Worm (Caenorhabditis elegans) whole organism, late embryonic: Measurements from ENCODE around the gene calu-1.
A peak's percentile ranks its signal among the peaks of the same experiment; 100 is the strongest.

ENCODE experiments used
- F13H6.1 ChIP-seq: sonication (generic microtip); optimal IDR thresholded peaks from 2 replicates; lab custom pipeline; 2016; ENCODE audit warnings: missing genetic modification characterization, missing compliant biosample characterization
- K02D7.2 ChIP-seq: sonication (generic microtip); optimal IDR thresholded peaks from 2 replicates; lab custom pipeline; 2017; ENCODE audit warnings: mild to moderate bottlenecking, missing genetic modification characterization, missing compliant biosample characterization
- K09A11.1 ChIP-seq: sonication (generic microtip); optimal IDR thresholded peaks from 2 replicates; lab custom pipeline; 2017; ENCODE audit warnings: antibody characterized with exemption, mild to moderate bottlenecking, missing genetic modification characterization, missing compliant biosample characterization; ENCODE audit not compliant: insufficient read depth
- ahr-1 ChIP-seq: sonication (generic microtip); optimal IDR thresholded peaks from 2 replicates; lab custom pipeline; 2016; ENCODE audit warnings: missing genetic modification characterization, missing compliant biosample characterization
- ceh-14 ChIP-seq: sonication (generic microtip); optimal IDR thresholded peaks from 2 replicates; lab custom pipeline; 2016; ENCODE audit warnings: missing genotype, missing genetic modification characterization, missing compliant biosample characterization
- ceh-19 ChIP-seq: fragments of 200-800 bp; sonication (Bioruptor generic); optimal IDR thresholded peaks from 2 replicates; lab custom pipeline; 2018; ENCODE audit warnings: mild to moderate bottlenecking, missing genetic modification characterization, missing compliant biosample characterization
- ceh-30 ChIP-seq: fragments of 150-350 bp; optimal IDR thresholded peaks from 2 replicates; lab custom pipeline; 2014; ENCODE audit warnings: missing biosample characterization, missing genetic modification characterization
- ceh-31 ChIP-seq: sonication (generic microtip); optimal IDR thresholded peaks from 2 replicates; lab custom pipeline; 2016; ENCODE audit warnings: missing genetic modification characterization, missing compliant biosample characterization
- ceh-45 ChIP-seq: fragments of 200-800 bp; sonication (Bioruptor generic); IDR thresholded peaks from 2 replicates; pipeline ENCODE4 v1.3.6; 2022; ENCODE audit warnings: missing genetic modification reagents, missing genetic modification characterization, missing compliant biosample characterization
- ceh-48 ChIP-seq: sonication (generic microtip); optimal IDR thresholded peaks from 2 replicates; lab custom pipeline; 2016; ENCODE audit warnings: missing genetic modification characterization, inconsistent platforms, missing compliant biosample characterization
- ceh-6 ChIP-seq: fragments of 200-800 bp; sonication (Bioruptor generic); optimal IDR thresholded peaks from 2 replicates; lab custom pipeline; 2018; ENCODE audit warnings: mild to moderate bottlenecking, missing genetic modification characterization, missing compliant biosample characterization
- ceh-9 ChIP-seq: sonication (generic microtip); optimal IDR thresholded peaks from 2 replicates; lab custom pipeline; 2016; ENCODE audit warnings: mild to moderate bottlenecking, missing genetic modification characterization, inconsistent platforms, missing compliant biosample characterization
- che-1 ChIP-seq: sonication (generic microtip); optimal IDR thresholded peaks from 2 replicates; lab custom pipeline; 2016; ENCODE audit warnings: mild to moderate bottlenecking, missing genetic modification characterization, missing compliant biosample characterization
- dmd-4 ChIP-seq: sonication (generic microtip); optimal IDR thresholded peaks from 2 replicates; lab custom pipeline; 2016; ENCODE audit warnings: borderline replicate concordance, missing genetic modification characterization, missing compliant biosample characterization
- dve-1 ChIP-seq: sonication (generic microtip); optimal IDR thresholded peaks from 2 replicates; lab custom pipeline; 2017; ENCODE audit warnings: antibody characterized with exemption, mild to moderate bottlenecking, missing genetic modification characterization, missing compliant biosample characterization
- elt-4 ChIP-seq: sonication (generic microtip); optimal IDR thresholded peaks from 2 replicates; lab custom pipeline; 2016; ENCODE audit warnings: missing genetic modification characterization, missing compliant biosample characterization
- ets-4 ChIP-seq: sonication (generic microtip); optimal IDR thresholded peaks from 2 replicates; lab custom pipeline; 2016; ENCODE audit warnings: missing genetic modification characterization, missing compliant biosample characterization
- fax-1 ChIP-seq: sonication (generic microtip); optimal IDR thresholded peaks from 2 replicates; lab custom pipeline; 2016; ENCODE audit warnings: missing genotype, missing genetic modification characterization, missing compliant biosample characterization
- fkh-6 ChIP-seq: sonication (generic microtip); optimal IDR thresholded peaks from 2 replicates; lab custom pipeline; 2016; ENCODE audit warnings: missing genetic modification characterization, missing compliant biosample characterization
- gmeb-2 ChIP-seq: sonication (generic microtip); optimal IDR thresholded peaks from 2 replicates; lab custom pipeline; 2016; ENCODE audit warnings: missing genetic modification characterization, inconsistent platforms, missing compliant biosample characterization
- hlh-15 ChIP-seq: sonication (generic microtip); optimal IDR thresholded peaks from 2 replicates; lab custom pipeline; 2016; ENCODE audit warnings: missing genetic modification characterization, missing compliant biosample characterization
- hlh-8 ChIP-seq: sonication (generic microtip); optimal IDR thresholded peaks from 2 replicates; lab custom pipeline; 2016; ENCODE audit warnings: missing genotype, missing genetic modification characterization, missing compliant biosample characterization
- lim-6 ChIP-seq: sonication (generic microtip); optimal IDR thresholded peaks from 2 replicates; lab custom pipeline; 2016; ENCODE audit warnings: missing genetic modification characterization, missing compliant biosample characterization
- lin-11 ChIP-seq: fragments of 200-800 bp; sonication (Bioruptor generic); optimal IDR thresholded peaks from 2 replicates; lab custom pipeline; 2018; ENCODE audit warnings: mild to moderate bottlenecking, missing genetic modification characterization, missing compliant biosample characterization
- nfya-1 ChIP-seq: sonication (generic microtip); optimal IDR thresholded peaks from 2 replicates; lab custom pipeline; 2017; ENCODE audit warnings: missing genetic modification characterization, mild to moderate bottlenecking, missing compliant biosample characterization, antibody characterized with exemption, moderate library complexity
- nhr-232 ChIP-seq: sonication (generic microtip); optimal IDR thresholded peaks from 2 replicates; lab custom pipeline; 2016; ENCODE audit warnings: missing genetic modification characterization, missing compliant biosample characterization
- pat-9 ChIP-seq: fragments of 200-800 bp; sonication (Bioruptor generic); optimal IDR thresholded peaks from 2 replicates; lab custom pipeline; 2018; ENCODE audit warnings: mild to moderate bottlenecking, missing genetic modification characterization, moderate library complexity, missing compliant biosample characterization
- pax-1 ChIP-seq: fragments of 150-350 bp; optimal IDR thresholded peaks from 2 replicates; lab custom pipeline; 2014; ENCODE audit warnings: missing biosample characterization, missing genetic modification characterization
- pha-2 ChIP-seq: sonication (generic microtip); optimal IDR thresholded peaks from 2 replicates; lab custom pipeline; 2017; ENCODE audit warnings: mild to moderate bottlenecking, missing genetic modification characterization, missing compliant biosample characterization
- pha-4 ChIP-seq: fragments of 150-350 bp; optimal IDR thresholded peaks from 2 replicates; lab custom pipeline; 2018; ENCODE audit warnings: missing biosample characterization, missing genetic modification reagents, missing genetic modification characterization
- pqm-1 ChIP-seq: sonication (generic microtip); optimal IDR thresholded peaks from 2 replicates; lab custom pipeline; 2016; ENCODE audit warnings: missing genetic modification characterization, missing compliant biosample characterization
- pros-1 ChIP-seq: fragments of 150-350 bp; optimal IDR thresholded peaks from 2 replicates; lab custom pipeline; 2014; ENCODE audit warnings: missing biosample characterization, missing genetic modification reagents, missing genetic modification characterization
- rnt-1 ChIP-seq: sonication (generic microtip); optimal IDR thresholded peaks from 2 replicates; lab custom pipeline; 2016; ENCODE audit warnings: missing genetic modification characterization, missing compliant biosample characterization
- sdc-2 ChIP-seq: sonication (generic microtip); optimal IDR thresholded peaks from 2 replicates; lab custom pipeline; 2016; ENCODE audit warnings: missing genotype, missing genetic modification characterization, missing compliant biosample characterization
- sox-2 ChIP-seq: fragments of 200-800 bp; sonication (Bioruptor generic); IDR thresholded peaks from 2 replicates; pipeline ENCODE4 v1.3.6; 2022; ENCODE audit warnings: missing genetic modification reagents, missing genetic modification characterization, missing compliant biosample characterization
- sox-4 ChIP-seq: sonication (generic microtip); optimal IDR thresholded peaks from 2 replicates; lab custom pipeline; 2017; ENCODE audit warnings: mild to moderate bottlenecking, missing genetic modification characterization, inconsistent platforms, missing compliant biosample characterization
- tbx-7 ChIP-seq: sonication (generic microtip); optimal IDR thresholded peaks from 2 replicates; lab custom pipeline; 2016; ENCODE audit warnings: missing genotype, missing genetic modification characterization, missing compliant biosample characterization
- unc-42 ChIP-seq: sonication (generic microtip); optimal IDR thresholded peaks from 2 replicates; lab custom pipeline; 2016; ENCODE audit warnings: missing genotype, missing genetic modification characterization, missing compliant biosample characterization
- unc-86 ChIP-seq: sonication (generic microtip); optimal IDR thresholded peaks from 2 replicates; lab custom pipeline; 2016; ENCODE audit warnings: missing genetic modification characterization, missing compliant biosample characterization
- zip-5 ChIP-seq: sonication (generic microtip); optimal IDR thresholded peaks from 2 replicates; lab custom pipeline; 2016; ENCODE audit warnings: missing genetic modification characterization, missing compliant biosample characterization
- ztf-16 ChIP-seq: sonication (generic microtip); optimal IDR thresholded peaks from 2 replicates; lab custom pipeline; 2017; ENCODE audit warnings: missing genetic modification characterization, missing compliant biosample characterization

Gene calu-1

DNA sequence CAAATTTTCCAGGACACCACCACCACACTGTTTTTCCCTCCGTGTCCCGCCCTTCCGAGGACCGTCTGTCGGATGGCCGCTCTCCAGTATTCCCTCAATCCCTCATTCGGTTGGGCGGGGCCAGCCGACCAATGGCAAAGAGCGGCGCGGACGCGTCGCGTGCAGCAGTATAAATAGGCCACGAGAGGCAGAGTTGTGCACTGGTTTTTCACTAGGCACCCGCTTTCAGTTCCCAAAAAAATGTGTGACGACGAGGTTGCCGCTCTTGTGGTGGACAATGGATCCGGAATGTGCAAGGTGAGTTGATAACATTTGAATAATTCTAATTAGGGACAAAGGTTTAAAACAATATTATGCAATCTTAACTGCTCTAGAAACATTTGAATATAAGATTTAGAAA lies 10.3 kb downstream of the calu-1 start, which contains the start of gene act-4 (continued):
- TF ChIP-seq fkh-6 (tag; lab: Kevin White, UChicago) = no peak
- TF ChIP-seq ceh-30 (tag; lab: Kevin White, UChicago) = no peak
- no peak for TF ChIP-seq ceh-6 (GFP tag; lab: Kevin White, UChicago)
- TF ChIP-seq pros-1 = no peak
- TF ChIP-seq pat-9 (tag; lab: Kevin White, UChicago) = no peak
- TF ChIP-seq ahr-1 (tag; lab: Kevin White, UChicago) = no peak
- no peak for TF ChIP-seq che-1 (tag; lab: Kevin White, UChicago)
- no peak for TF ChIP-seq ceh-19
- TF ChIP-seq hlh-8 (tag; lab: Kevin White, UChicago) = peak; percentile 3
- TF ChIP-seq nfya-1 (tag; lab: Kevin White, UChicago) = peak; percentile 100
- peak; percentile 13 for TF ChIP-seq elt-4
- peak; percentile 13 for TF ChIP-seq unc-42 (tag; lab: Kevin White, UChicago)
- no peak for TF ChIP-seq dve-1 (tag; lab: Kevin White, UChicago)
- TF ChIP-seq hlh-15 (tag; lab: Kevin White, UChicago) = no peak
- peak; percentile 42 for TF ChIP-seq sdc-2 (tag; lab: Kevin White, UChicago)
- no peak for TF ChIP-seq K02D7.2 (tag; lab: Kevin White, UChicago)
- no peak for TF ChIP-seq zip-5
- TF ChIP-seq ceh-31 (tag; lab: Kevin White, UChicago) = peak; percentile 46
- TF ChIP-seq rnt-1 (tag; lab: Kevin White, UChicago) = peak; percentile 29
- TF ChIP-seq fax-1 (tag; lab: Kevin White, UChicago) = no peak
- no peak for TF ChIP-seq lim-6 (tag; lab: Kevin White, UChicago)
- TF ChIP-seq sox-2 = no peak
- no peak for TF ChIP-seq pax-1 (tag; lab: Kevin White, UChicago)
- TF ChIP-seq unc-86 (tag; lab: Kevin White, UChicago) = no peak
- no peak for TF ChIP-seq gmeb-2 (tag; lab: Kevin White, UChicago)
- no peak for TF ChIP-seq ceh-45 (GFP tag; lab: Robert Waterston, UW)

DNA sequence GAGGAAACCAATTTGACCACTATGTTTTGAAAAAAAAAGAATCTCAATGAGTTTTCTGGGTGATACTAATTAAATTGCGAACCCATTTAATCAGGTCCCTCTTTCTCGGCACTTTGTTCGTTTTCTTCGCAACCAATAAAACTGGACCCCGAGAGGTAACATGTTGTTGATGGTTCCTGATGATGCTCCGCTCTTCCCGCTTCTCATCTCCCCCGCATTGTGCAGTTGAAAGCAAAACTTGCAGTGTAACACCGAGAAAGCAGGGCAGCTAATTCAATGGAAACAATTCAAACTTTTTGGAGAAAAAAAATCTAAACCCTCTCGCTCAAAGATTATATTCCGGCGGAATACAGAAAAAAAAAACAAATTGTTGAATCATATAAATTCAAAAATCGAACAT lies 11.3 kb downstream of the calu-1 start:
- peak; percentile 7 for TF ChIP-seq nfya-1 (tag; lab: Kevin White, UChicago)
- TF ChIP-seq hlh-8 (tag; lab: Kevin White, UChicago) = no peak
- no peak for TF ChIP-seq tbx-7
- no peak for TF ChIP-seq F13H6.1 (tag; lab: Kevin White, UChicago)
- TF ChIP-seq pax-1 (tag; lab: Kevin White, UChicago) = no peak
- TF ChIP-seq sox-4 (tag; lab: Kevin White, UChicago) = no peak

DNA sequence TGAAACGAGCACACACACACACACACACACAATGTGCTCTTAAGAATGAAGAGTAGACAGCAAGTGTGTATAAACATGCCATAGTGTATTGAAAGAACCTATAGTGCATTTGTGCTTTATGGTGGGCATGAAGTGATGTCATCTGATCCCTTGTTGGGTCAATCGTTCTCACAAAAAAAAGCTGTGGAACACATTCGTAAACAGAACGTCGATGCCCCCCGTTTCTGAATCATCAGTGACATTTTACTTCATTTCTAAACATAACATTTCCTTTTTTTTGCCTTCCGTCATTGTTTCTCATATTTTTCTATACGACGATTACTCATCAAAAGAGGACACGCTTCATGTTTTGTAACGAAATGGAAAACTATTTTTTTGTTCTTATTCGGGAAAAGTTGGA lies 11.7 kb downstream of the calu-1 start:
- TF ChIP-seq pha-2 (tag; lab: Kevin White, UChicago) (no peak), pha-4 (no peak), ceh-30 (tag; lab: Kevin White, UChicago) (no peak), ceh-48 (tag; lab: Kevin White, UChicago) (no peak), nhr-232 (no peak), pqm-1 (tag; lab: Kevin White, UChicago) (no peak), K09A11.1 (tag; lab: Kevin White, UChicago) (no peak), ztf-16 (tag; lab: Kevin White, UChicago) (no peak), elt-4 (no peak), dmd-4 (tag; lab: Kevin White, UChicago) (no peak), ceh-9 (tag; lab: Kevin White, UChicago) (no peak), lim-6 (tag; lab: Kevin White, UChicago) (no peak), zip-5 (no peak), ets-4 (no peak), lin-11 (no peak), ahr-1 (tag; lab: Kevin White, UChicago) (no peak), ceh-14 (tag; lab: Kevin White, UChicago) (no peak), ceh-6 (GFP tag; lab: Kevin White, UChicago) (no peak)
